Worm (Caenorhabditis elegans) whole organism, mixed stage, embryonic: ENCODE data around the gene asp-7.
"Not testable (repeated sequence)": the region's sequence is repeated elsewhere in the genome, so short reads cannot be mapped to it uniquely, and the experiment has no call there.

Experiments used
- M03D4.4 ChIP-seq: sonication (generic microtip); optimal IDR thresholded peaks from 2 replicates; lab custom pipeline; 2017; ENCODE audit warnings: mild to moderate bottlenecking, missing genetic modification characterization, missing compliant biosample characterization
- bed-3 ChIP-seq: fragments of 200-800 bp; sonication (Bioruptor generic); optimal IDR thresholded peaks from 3 replicates; lab custom pipeline; 2018; ENCODE audit warnings: mild to moderate bottlenecking, missing genetic modification characterization, moderate library complexity, missing compliant biosample characterization
- blmp-1 ChIP-seq: fragments of 150-350 bp; optimal IDR thresholded peaks from 2 replicates; lab custom pipeline; 2014; ENCODE audit warnings: missing biosample characterization, missing genetic modification characterization
- ceh-43 ChIP-seq: fragments of 200-800 bp; sonication (Bioruptor generic); optimal IDR thresholded peaks from 2 replicates; lab custom pipeline; 2018; ENCODE audit warnings: mild to moderate bottlenecking, missing genetic modification characterization, moderate library complexity, missing compliant biosample characterization
- ceh-83 ChIP-seq: fragments of 200-800 bp; sonication (Bioruptor generic); optimal IDR thresholded peaks from 2 replicates; lab custom pipeline; 2018; ENCODE audit warnings: mild to moderate bottlenecking, missing genetic modification characterization, missing compliant biosample characterization
- ces-1 ChIP-seq: fragments of 150-350 bp; optimal IDR thresholded peaks from 2 replicates; lab custom pipeline; 2014; ENCODE audit warnings: missing biosample characterization, missing genetic modification reagents, missing genetic modification characterization
- drap-1 ChIP-seq: fragments of 200-800 bp; sonication (Bioruptor generic); optimal IDR thresholded peaks from 3 replicates; lab custom pipeline; 2018; ENCODE audit warnings: mild to moderate bottlenecking, missing genetic modification characterization, missing compliant biosample characterization
- elt-1 ChIP-seq: sonication (generic microtip); optimal IDR thresholded peaks from 2 replicates; lab custom pipeline; 2017; ENCODE audit warnings: missing genetic modification characterization, mild to moderate bottlenecking, missing compliant biosample characterization, antibody characterized with exemption, moderate library complexity, borderline replicate concordance; ENCODE audit not compliant: insufficient read depth
- elt-3 ChIP-seq: fragments of 150-350 bp; optimal IDR thresholded peaks from 2 replicates; lab custom pipeline; 2014; ENCODE audit warnings: missing biosample characterization, missing genetic modification characterization
- flh-1 ChIP-seq: fragments of 200-800 bp; sonication (Bioruptor generic); optimal IDR thresholded peaks from 2 replicates; lab custom pipeline; 2018; ENCODE audit warnings: mild to moderate bottlenecking, missing genetic modification characterization, moderate library complexity, missing compliant biosample characterization
- ham-2 ChIP-seq: fragments of 200-800 bp; sonication (Bioruptor generic); optimal IDR thresholded peaks from 2 replicates; lab custom pipeline; 2018; ENCODE audit warnings: mild to moderate bottlenecking, missing genetic modification characterization, missing compliant biosample characterization
- hlh-1 ChIP-seq: fragments of 150-350 bp; optimal IDR thresholded peaks from 2 replicates; lab custom pipeline; 2014; ENCODE audit warnings: missing biosample characterization, missing genetic modification reagents, missing genetic modification characterization
- lin-13 ChIP-seq: fragments of 150-350 bp; optimal IDR thresholded peaks from 2 replicates; lab custom pipeline; 2014; ENCODE audit warnings: missing biosample characterization, missing genetic modification characterization
- lin-32 ChIP-seq: fragments of 200-800 bp; sonication (Bioruptor generic); optimal IDR thresholded peaks from 2 replicates; lab custom pipeline; 2018; ENCODE audit warnings: mild to moderate bottlenecking, missing genetic modification characterization, missing compliant biosample characterization
- lsy-2 ChIP-seq: fragments of 150-350 bp; optimal IDR thresholded peaks from 2 replicates; lab custom pipeline; 2014; ENCODE audit warnings: missing biosample characterization, missing genetic modification characterization
- mab-5 ChIP-seq: fragments of 150-350 bp; optimal IDR thresholded peaks from 2 replicates; lab custom pipeline; 2014; ENCODE audit warnings: missing biosample characterization, missing genetic modification characterization
- mep-1 ChIP-seq: fragments of 150-350 bp; optimal IDR thresholded peaks from 2 replicates; lab custom pipeline; 2017; ENCODE audit warnings: missing biosample characterization, missing genetic modification reagents, missing genetic modification characterization, inconsistent platforms
- mls-2 ChIP-seq: sonication (generic microtip); optimal IDR thresholded peaks from 2 replicates; lab custom pipeline; 2016; ENCODE audit warnings: mild to moderate bottlenecking, missing genetic modification characterization, moderate library complexity, missing compliant biosample characterization
- nhr-12 ChIP-seq: fragments of 150-350 bp; optimal IDR thresholded peaks from 2 replicates; lab custom pipeline; 2014; ENCODE audit warnings: missing biosample characterization, missing genetic modification characterization
- nhr-2 ChIP-seq: fragments of 150-350 bp; optimal IDR thresholded peaks from 2 replicates; lab custom pipeline; 2014; ENCODE audit warnings: missing biosample characterization, missing genetic modification characterization
- nhr-237 ChIP-seq: fragments of 150-350 bp; optimal IDR thresholded peaks from 2 replicates; lab custom pipeline; 2014; ENCODE audit warnings: missing biosample characterization, missing genetic modification characterization
- nhr-28 ChIP-seq: fragments of 150-350 bp; optimal IDR thresholded peaks from 2 replicates; lab custom pipeline; 2014; ENCODE audit warnings: missing biosample characterization, missing genetic modification characterization
- pha-4 ChIP-seq: fragments of 150-350 bp; optimal IDR thresholded peaks from 2 replicates; lab custom pipeline; 2018; ENCODE audit warnings: missing biosample characterization, missing genetic modification reagents, missing genetic modification characterization
- sptf-1 ChIP-seq: sonication (generic microtip); optimal IDR thresholded peaks from 2 replicates; lab custom pipeline; 2017; ENCODE audit warnings: mild to moderate bottlenecking, missing genetic modification characterization, moderate library complexity, missing compliant biosample characterization
- unc-120 ChIP-seq: sonication (generic microtip); optimal IDR thresholded peaks from 2 replicates; lab custom pipeline; 2017; ENCODE audit warnings: missing genetic modification characterization, missing compliant biosample characterization; ENCODE audit not compliant: poor library complexity, severe bottlenecking
- unc-39 ChIP-seq: fragments of 150-350 bp; optimal IDR thresholded peaks from 2 replicates; lab custom pipeline; 2014; ENCODE audit warnings: missing biosample characterization, missing genetic modification characterization
- zip-8 ChIP-seq: fragments of 150-350 bp; optimal IDR thresholded peaks from 2 replicates; lab custom pipeline; 2014; ENCODE audit warnings: missing biosample characterization, missing genetic modification characterization
- ztf-11 ChIP-seq: fragments of 150-350 bp; optimal IDR thresholded peaks from 2 replicates; lab custom pipeline; 2014; ENCODE audit warnings: missing biosample characterization, missing genetic modification characterization

Gene asp-7

DNA sequence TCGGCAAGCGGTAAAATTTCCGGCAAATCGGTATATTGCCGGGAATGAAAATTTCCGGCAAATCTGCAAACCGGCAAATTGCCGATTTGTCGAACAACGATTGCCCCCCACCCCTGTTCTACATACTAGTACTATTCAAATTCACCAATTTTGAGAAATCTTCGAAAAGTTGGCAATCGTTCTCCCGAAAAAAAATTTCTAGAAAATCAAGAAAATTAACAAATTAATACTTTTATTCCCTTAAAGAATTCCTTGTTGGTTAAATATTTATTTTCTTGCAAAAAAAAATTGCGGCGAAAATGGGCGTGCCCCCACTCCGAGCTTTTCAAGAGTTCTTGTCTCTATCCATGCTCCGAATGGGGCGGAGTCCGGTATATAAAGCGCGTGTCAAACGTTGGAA lies 26.2 kb downstream of the asp-7 start, which contains the start of gene C50H11.8:
TSS of gene C50H11.8 (plus strand) at position 301 of the 400 bp plus-strand sequence.
- TF ChIP-seq blmp-1 (no peak), nhr-237 (tag; lab: Kevin White, UChicago) (no peak), unc-120 (tag; lab: Kevin White, UChicago) (no peak), nhr-2 (no peak), mep-1 (tag; lab: Kevin White, UChicago) (no peak), pha-4 (tag; lab: Kevin White, UChicago) (no peak), nhr-12 (tag; lab: Kevin White, UChicago) (no peak), elt-1 (tag; lab: Kevin White, UChicago) (no peak), bed-3 (GFP tag; lab: Kevin White, UChicago) (no peak), lin-13 (no peak), sptf-1 (tag; lab: Kevin White, UChicago) (no peak), ztf-11 (tag; lab: Kevin White, UChicago) (no peak), lin-32 (GFP tag; lab: Kevin White, UChicago) (no peak), ceh-83 (GFP tag; lab: Kevin White, UChicago) (no peak), elt-3 (tag; lab: Kevin White, UChicago) (no peak)

DNA sequence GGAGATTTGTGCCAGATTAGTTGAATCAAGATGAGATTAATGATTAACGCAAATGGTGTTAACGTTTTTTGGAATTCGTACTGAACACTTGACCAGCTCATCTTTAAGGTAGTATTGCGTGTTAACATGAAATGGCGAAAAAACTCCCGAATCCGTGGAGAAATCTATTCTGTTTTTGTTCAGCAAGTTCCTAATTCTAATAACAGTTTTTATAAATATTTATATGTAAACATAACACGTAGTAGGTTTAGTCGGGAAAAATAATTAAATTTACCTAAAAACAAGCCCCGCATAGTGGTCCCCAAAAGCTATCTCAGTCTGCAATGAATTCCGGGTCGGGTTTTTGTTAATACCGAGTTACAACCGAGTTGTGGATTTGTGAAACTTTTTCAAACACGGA lies 30.9 kb downstream of the asp-7 start, which contains the start of gene str-244:
TSS of gene str-244 (minus strand) at position 101 of the 400 bp plus-strand sequence.
- TF ChIP-seq lin-32 (GFP tag; lab: Kevin White, UChicago): no peak
- TF ChIP-seq sptf-1 (tag; lab: Kevin White, UChicago): no peak
- no peak for TF ChIP-seq nhr-28 (tag; lab: Kevin White, UChicago)
- TF ChIP-seq elt-1 (tag; lab: Kevin White, UChicago): no peak
- TF ChIP-seq ces-1: no peak
- no peak for TF ChIP-seq nhr-2
- TF ChIP-seq zip-8 (tag; lab: Kevin White, UChicago): no peak
- TF ChIP-seq blmp-1: no peak
- TF ChIP-seq flh-1 (GFP tag; lab: Kevin White, UChicago): no peak

DNA sequence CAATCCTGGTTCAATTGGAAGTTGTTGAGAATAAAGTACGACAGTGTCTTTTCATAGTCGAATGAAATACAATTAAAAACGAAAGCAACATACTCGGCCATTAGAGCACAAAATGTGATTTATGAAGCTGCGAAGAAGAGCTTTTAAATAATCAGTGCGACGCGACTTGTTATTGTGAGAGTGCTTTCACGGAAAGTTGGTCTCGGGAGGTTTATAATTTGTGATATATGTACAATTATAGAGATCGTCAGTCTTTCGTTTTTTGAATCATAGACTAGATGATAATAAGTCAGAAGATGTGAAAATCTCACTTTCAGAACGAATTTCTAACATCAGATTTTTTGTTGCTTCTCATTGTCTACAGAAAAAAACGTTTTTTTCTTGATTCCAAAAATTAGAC lies 34.0 kb downstream of the asp-7 start, which contains the start of gene srt-15:
TSS of gene srt-15 (minus strand) at position 101 of the 400 bp plus-strand sequence.
- no peak for TF ChIP-seq mls-2 (tag; lab: Kevin White, UChicago)
- TF ChIP-seq flh-1 (GFP tag; lab: Kevin White, UChicago): no peak
- no peak for TF ChIP-seq lin-13
- no peak for TF ChIP-seq bed-3 (GFP tag; lab: Kevin White, UChicago)

DNA sequence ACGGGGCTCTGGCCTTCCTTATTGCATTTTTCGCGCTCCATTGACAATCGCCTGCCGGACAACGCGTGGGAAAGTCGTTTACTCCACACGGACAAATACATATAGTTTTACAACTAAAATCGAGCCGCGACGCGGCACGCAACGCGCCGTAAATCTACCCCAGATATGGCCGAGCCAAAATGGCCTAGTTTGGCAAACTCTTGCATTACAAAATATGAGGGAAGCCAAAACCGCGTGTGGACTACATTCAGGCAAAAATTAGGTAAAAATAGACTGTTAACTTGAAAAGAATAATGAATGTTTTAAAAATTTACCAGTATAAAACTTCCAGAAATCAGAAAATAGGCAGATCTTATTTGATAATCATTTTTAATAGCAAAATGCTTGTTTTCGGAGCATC lies 36.3 kb downstream of the asp-7 start, which contains the start of gene srt-16:
TSS of gene srt-16 (minus strand) at position 101 of the 400 bp plus-strand sequence.
- not testable (repeated sequence) for TF ChIP-seq zip-8, ztf-11, nhr-237 (tag; lab: Kevin White, UChicago)

DNA sequence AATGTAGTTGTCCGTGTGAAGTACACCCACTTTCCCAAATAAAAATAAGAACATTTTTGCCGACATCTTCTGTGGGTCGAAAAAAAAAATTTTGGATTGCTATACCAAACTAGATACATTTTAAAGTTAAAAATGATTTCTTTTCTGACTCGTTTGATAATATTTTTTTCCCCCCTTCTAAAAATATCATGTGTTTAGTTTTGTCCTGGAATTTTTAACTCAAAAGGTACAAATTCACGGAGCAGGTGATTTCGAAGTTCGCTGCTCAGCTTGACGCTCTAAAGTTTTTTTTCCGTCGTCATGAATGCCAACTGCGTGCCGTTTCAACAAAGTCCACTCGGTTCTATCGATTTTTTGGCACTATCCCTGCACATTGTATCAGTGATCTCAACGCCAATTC lies 37.8 kb downstream of the asp-7 start, which contains the start of gene srh-185:
TSS of gene srh-185 (plus strand) at position 301 of the 400 bp plus-strand sequence.
- TF ChIP-seq ceh-43 (GFP tag; lab: Kevin White, UChicago): no peak

DNA sequence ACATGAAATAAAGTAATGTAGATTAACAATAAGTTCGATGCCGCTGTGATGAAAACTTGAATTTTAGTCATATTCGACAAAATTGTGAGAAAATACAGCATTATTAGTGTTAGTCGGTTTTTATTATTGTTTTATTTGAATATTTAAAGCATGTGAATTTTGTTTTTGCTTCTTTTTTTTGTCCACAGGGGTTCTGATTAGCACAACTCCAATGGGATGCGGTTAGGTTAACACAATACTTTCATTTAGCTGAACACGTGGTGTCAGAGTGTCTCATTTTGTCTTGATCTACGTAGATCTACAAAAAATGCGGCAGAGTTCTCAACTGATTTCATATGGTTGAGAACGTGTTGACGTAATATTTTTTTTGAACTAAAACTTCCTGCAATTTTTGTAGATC lies 41.0 kb downstream of the asp-7 start, which contains the start of gene str-40:
TSS of gene str-40 (minus strand) at position 101 of the 400 bp plus-strand sequence.
- TF ChIP-seq nhr-237 (tag; lab: Kevin White, UChicago) (no peak), blmp-1 (no peak), bed-3 (GFP tag; lab: Kevin White, UChicago) (no peak), ham-2 (no peak), drap-1 (GFP tag; lab: Kevin White, UChicago) (no peak), lin-13 (no peak), elt-3 (tag; lab: Kevin White, UChicago) (no peak), nhr-2 (no peak), M03D4.4 (tag; lab: Kevin White, UChicago) (no peak), lsy-2 (tag; lab: Kevin White, UChicago) (no peak), unc-39 (tag; lab: Kevin White, UChicago) (no peak)

DNA sequence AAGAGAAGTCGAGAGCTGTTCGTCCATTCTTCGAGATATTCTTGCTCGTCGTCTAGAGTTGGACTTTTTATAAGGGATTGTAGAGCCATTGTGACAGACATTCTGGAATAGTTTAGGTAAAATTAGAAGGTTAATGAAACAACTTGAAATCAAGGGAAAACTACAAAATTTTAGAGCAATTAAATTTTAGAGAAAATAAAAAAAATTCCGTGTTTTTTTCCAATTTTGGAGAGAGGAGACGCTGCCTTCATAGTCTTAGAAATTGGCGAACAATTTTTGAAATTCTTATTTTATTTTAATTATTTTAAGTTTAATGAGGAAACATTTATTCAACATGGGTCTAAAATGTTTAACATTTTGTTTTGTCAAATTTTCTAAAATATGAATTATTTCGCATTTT lies 43.5 kb downstream of the asp-7 start, which contains the start of gene C50H11.13:
TSS of gene C50H11.13 (minus strand) at position 101 of the 400 bp plus-strand sequence.
- TF ChIP-seq sptf-1 (tag; lab: Kevin White, UChicago) (no peak), ham-2 (no peak), hlh-1 (tag; lab: Kevin White, UChicago) (no peak), M03D4.4 (tag; lab: Kevin White, UChicago) (no peak), mep-1 (tag; lab: Kevin White, UChicago) (no peak), mab-5 (tag; lab: Kevin White, UChicago) (no peak)
